Fruit fly (Drosophila melanogaster) whole organism, embryonic: ENCODE results near the gene frm.

Source experiments
- Asciz ChIP-seq: fragments of 200-800 bp; sonication (Bioruptor generic); optimal IDR thresholded peaks from 2 replicates; lab custom pipeline; 2017; ENCODE audit warnings: missing biosample characterization, mild to moderate bottlenecking, missing genetic modification characterization, missing genetic modification reagents
- Atf-2 ChIP-seq: fragments of 200-800 bp; sonication (Bioruptor generic); optimal IDR thresholded peaks from 2 replicates; lab custom pipeline; 2016; ENCODE audit warnings: missing biosample characterization, missing genetic modification characterization
- CG10565 ChIP-seq: fragments of 200-800 bp; sonication (Bioruptor generic); optimal IDR thresholded peaks from 3 replicates; lab custom pipeline; 2016; ENCODE audit warnings: missing biosample characterization, mild to moderate bottlenecking, missing genetic modification characterization
- CG11093 ChIP-seq: fragments of 200-800 bp; sonication (Bioruptor generic); IDR thresholded peaks from 3 replicates; pipeline ENCODE4 v1.3.6; 2022; ENCODE audit warnings: missing biosample characterization, missing genetic modification characterization
- CG12769 ChIP-seq: fragments of 200-800 bp; sonication (Bioruptor generic); optimal IDR thresholded peaks from 2 replicates; lab custom pipeline; 2019; ENCODE audit warnings: missing biosample characterization, mild to moderate bottlenecking, missing genetic modification characterization, moderate library complexity
- CG14014 ChIP-seq: fragments of 200-800 bp; sonication (Bioruptor generic); IDR thresholded peaks from 2 replicates; pipeline ENCODE4 v1.3.6; 2022; ENCODE audit warnings: missing biosample characterization, missing genetic modification characterization
- CG15601 ChIP-seq: fragments of 200-800 bp; sonication (Bioruptor generic); optimal IDR thresholded peaks from 3 replicates; lab custom pipeline; 2019; ENCODE audit warnings: missing biosample characterization, mild to moderate bottlenecking, missing genetic modification characterization, moderate library complexity
- CG17361 ChIP-seq: fragments of 200-800 bp; sonication (Bioruptor generic); IDR thresholded peaks from 3 replicates; pipeline ENCODE4 v1.3.6; 2022; ENCODE audit warnings: missing biosample characterization, missing genetic modification characterization
- CG17802 ChIP-seq: fragments of 200-800 bp; sonication (Bioruptor generic); optimal IDR thresholded peaks from 2 replicates; lab custom pipeline; 2018; ENCODE audit warnings: missing biosample characterization, mild to moderate bottlenecking, missing genetic modification characterization, moderate library complexity
- CG17829 ChIP-seq: fragments of 200-800 bp; optimal IDR thresholded peaks from 2 replicates; lab custom pipeline; 2019; ENCODE audit warnings: missing biosample characterization, mild to moderate bottlenecking, missing genetic modification characterization, moderate library complexity
- CG17912 ChIP-seq: fragments of 200-800 bp; sonication (Bioruptor generic); optimal IDR thresholded peaks from 2 replicates; lab custom pipeline; 2018; ENCODE audit warnings: missing biosample characterization, mild to moderate bottlenecking, missing genetic modification characterization
- CG18476 ChIP-seq: fragments of 200-800 bp; sonication (Bioruptor generic); optimal IDR thresholded peaks from 2 replicates; lab custom pipeline; 2016; ENCODE audit warnings: missing biosample characterization, mild to moderate bottlenecking, missing genetic modification characterization
- CG31365 ChIP-seq: fragments of 200-800 bp; sonication (Bioruptor generic); optimal IDR thresholded peaks from 2 replicates; lab custom pipeline; 2018; ENCODE audit warnings: missing biosample characterization, mild to moderate bottlenecking, missing genetic modification characterization
- CG7556 ChIP-seq: fragments of 200-800 bp; sonication (Bioruptor generic); optimal IDR thresholded peaks from 2 replicates; lab custom pipeline; 2017; ENCODE audit warnings: missing biosample characterization, mild to moderate bottlenecking, missing genetic modification characterization
- CHES-1-like ChIP-seq: fragments of 200-800 bp; sonication (Bioruptor generic); optimal IDR thresholded peaks from 2 replicates; lab custom pipeline; 2016; ENCODE audit warnings: missing biosample characterization, missing genetic modification characterization
- Deaf1 ChIP-seq: fragments of 200-800 bp; optimal IDR thresholded peaks from 3 replicates; lab custom pipeline; 2019; ENCODE audit warnings: missing biosample characterization, mild to moderate bottlenecking, missing genetic modification characterization, moderate library complexity
- Dek ChIP-seq: fragments of 200-800 bp; sonication (Bioruptor generic); optimal IDR thresholded peaks from 3 replicates; lab custom pipeline; 2019; ENCODE audit warnings: missing biosample characterization, mild to moderate bottlenecking, missing genetic modification characterization, moderate library complexity
- Dip3 ChIP-seq: fragments of 200-800 bp; sonication (Bioruptor generic); optimal IDR thresholded peaks from 3 replicates; lab custom pipeline; 2016; ENCODE audit warnings: missing biosample characterization, missing genetic modification characterization
- Dll ChIP-seq: fragments of 200-800 bp; sonication (Bioruptor generic); IDR thresholded peaks from 4 replicates; pipeline ENCODE4 v1.3.6; 2022; ENCODE audit warnings: missing biosample characterization, missing genetic modification characterization; ENCODE audit not compliant: partially characterized antibody
- E2f2 ChIP-seq: fragments of 200-800 bp; sonication (Bioruptor generic); IDR thresholded peaks from 2 replicates; pipeline ENCODE4 v1.3.6; 2022; ENCODE audit warnings: missing biosample characterization, missing genetic modification characterization
- ERR ChIP-seq: fragments of 200-800 bp; sonication (Bioruptor generic); optimal IDR thresholded peaks from 2 replicates; lab custom pipeline; 2016; ENCODE audit warnings: missing biosample characterization, missing genetic modification characterization
- Hand ChIP-seq: fragments of 200-800 bp; sonication (Bioruptor generic); optimal IDR thresholded peaks from 2 replicates; lab custom pipeline; 2017; ENCODE audit warnings: mild to moderate bottlenecking, missing biosample characterization, missing genetic modification reagents, missing genetic modification characterization
- Hr39 ChIP-seq: fragments of >200 bp; optimal IDR thresholded peaks from 2 replicates; lab custom pipeline; 2017
- Kr ChIP-seq: fragments of 200-800 bp; sonication (Bioruptor generic); optimal IDR thresholded peaks from 2 replicates; lab custom pipeline; 2017; ENCODE audit warnings: missing biosample characterization, mild to moderate bottlenecking, missing genetic modification characterization
- Lpt ChIP-seq: fragments of >200 bp; optimal IDR thresholded peaks from 2 replicates; lab custom pipeline; 2018; ENCODE audit warnings: missing biosample characterization, missing genetic modification characterization
- Neu2 ChIP-seq: fragments of 200-800 bp; sonication (Bioruptor generic); optimal IDR thresholded peaks from 3 replicates; lab custom pipeline; 2016; ENCODE audit warnings: missing biosample characterization, missing genetic modification characterization, borderline replicate concordance
- Sin3A ChIP-seq: fragments of >200 bp; optimal IDR thresholded peaks from 2 replicates; lab custom pipeline; 2018
- YL-1 ChIP-seq: fragments of 200-800 bp; sonication (Bioruptor generic); optimal IDR thresholded peaks from 3 replicates; lab custom pipeline; 2017; ENCODE audit warnings: missing biosample characterization, mild to moderate bottlenecking, missing genetic modification characterization
- ara ChIP-seq: fragments of 200-800 bp; sonication (Bioruptor generic); IDR thresholded peaks from 2 replicates; pipeline ENCODE4 v1.3.6; 2022; ENCODE audit warnings: missing biosample characterization, missing genetic modification characterization
- bbx ChIP-seq: fragments of 200-800 bp; sonication (Bioruptor generic); IDR thresholded peaks from 2 replicates; pipeline ENCODE4 v1.3.6; 2022; ENCODE audit warnings: missing biosample characterization, missing genetic modification characterization; ENCODE audit not compliant: partially characterized antibody
- bsh ChIP-seq, 2 experiments: fragments of 200-800 bp; sonication (Bioruptor generic); optimal IDR thresholded peaks; 2 replicates each; lab custom pipeline; 2017 to 2018; ENCODE audit warnings: mild to moderate bottlenecking in 2 of 2, missing biosample characterization in 2 of 2, missing genetic modification characterization in 2 of 2, moderate library complexity in 1 of 2
- chn ChIP-seq: fragments of 200-800 bp; sonication (Bioruptor generic); optimal IDR thresholded peaks from 2 replicates; lab custom pipeline; 2016; ENCODE audit warnings: missing biosample characterization, missing genetic modification characterization
- crol ChIP-seq: fragments of 200-800 bp; sonication (Bioruptor generic); IDR thresholded peaks from 2 replicates; pipeline ENCODE4 v1.3.6; 2022; ENCODE audit warnings: missing biosample characterization, missing genetic modification characterization
- cwo ChIP-seq: fragments of 200-800 bp; sonication (Bioruptor generic); optimal IDR thresholded peaks from 3 replicates; lab custom pipeline; 2017; ENCODE audit warnings: missing biosample characterization, missing genetic modification characterization, mild to moderate bottlenecking, moderate library complexity, missing genetic modification reagents
- dimm ChIP-seq: fragments of 200-800 bp; sonication (Bioruptor generic); IDR thresholded peaks from 2 replicates; pipeline ENCODE4 v1.3.6; 2022; ENCODE audit warnings: missing biosample characterization, missing genetic modification characterization
- disco-r ChIP-seq: fragments of 200-800 bp; sonication (Bioruptor generic); optimal IDR thresholded peaks from 2 replicates; lab custom pipeline; 2016; ENCODE audit warnings: missing biosample characterization, missing genetic modification characterization
- h ChIP-seq: fragments of >200 bp; optimal IDR thresholded peaks from 2 replicates; lab custom pipeline; 2017
- jumu ChIP-seq: fragments of 200-800 bp; sonication (Bioruptor generic); optimal IDR thresholded peaks from 3 replicates; lab custom pipeline; 2016; ENCODE audit warnings: missing biosample characterization, missing genetic modification characterization
- kay ChIP-seq: fragments of 200-800 bp; sonication (Bioruptor generic); optimal IDR thresholded peaks from 2 replicates; lab custom pipeline; 2016; ENCODE audit warnings: missing biosample characterization, missing genetic modification characterization
- lilli ChIP-seq: fragments of 200-800 bp; sonication (Bioruptor generic); optimal IDR thresholded peaks from 3 replicates; lab custom pipeline; 2016; ENCODE audit warnings: missing biosample characterization, missing genetic modification characterization
- maf-S ChIP-seq: fragments of 200-800 bp; sonication (Bioruptor generic); optimal IDR thresholded peaks from 2 replicates; lab custom pipeline; 2016; ENCODE audit warnings: missing biosample characterization, missing genetic modification characterization
- p53 ChIP-seq: fragments of 200-800 bp; sonication (Bioruptor generic); optimal IDR thresholded peaks from 2 replicates; lab custom pipeline; 2016; ENCODE audit warnings: missing biosample characterization, missing genetic modification characterization
- pfk ChIP-seq: fragments of 200-800 bp; sonication (Bioruptor generic); optimal IDR thresholded peaks from 2 replicates; lab custom pipeline; 2018; ENCODE audit warnings: missing biosample characterization, mild to moderate bottlenecking, missing genetic modification characterization, moderate library complexity
- pzg ChIP-seq: fragments of 200-800 bp; sonication (Bioruptor generic); optimal IDR thresholded peaks from 3 replicates; lab custom pipeline; 2018; ENCODE audit warnings: missing biosample characterization, mild to moderate bottlenecking, missing genetic modification characterization, moderate library complexity
- salm ChIP-seq: fragments of 200-800 bp; sonication (Bioruptor generic); optimal IDR thresholded peaks from 2 replicates; lab custom pipeline; 2018; ENCODE audit warnings: missing biosample characterization, mild to moderate bottlenecking, missing genetic modification characterization
- scrt ChIP-seq: fragments of 200-800 bp; sonication (Bioruptor generic); optimal IDR thresholded peaks from 2 replicates; lab custom pipeline; 2018; ENCODE audit warnings: missing biosample characterization, mild to moderate bottlenecking, missing genetic modification characterization, moderate library complexity
- sug ChIP-seq: fragments of 200-800 bp; optimal IDR thresholded peaks from 2 replicates; lab custom pipeline; 2019; ENCODE audit warnings: missing biosample characterization, mild to moderate bottlenecking, missing genetic modification characterization, moderate library complexity
- tgo ChIP-seq: fragments of 200-800 bp; sonication (Bioruptor generic); IDR thresholded peaks from 3 replicates; pipeline ENCODE4 v1.3.6; 2022; ENCODE audit warnings: missing biosample characterization, missing genetic modification characterization
- toy ChIP-seq: fragments of 200-800 bp; sonication (Bioruptor generic); IDR thresholded peaks from 2 replicates; pipeline ENCODE4 v1.3.6; 2022; ENCODE audit warnings: missing biosample characterization, missing genetic modification characterization
- twi ChIP-seq: fragments of 200-800 bp; optimal IDR thresholded peaks from 2 replicates; lab custom pipeline; 2019; ENCODE audit warnings: missing biosample characterization, mild to moderate bottlenecking, missing genetic modification characterization, moderate library complexity
- tx ChIP-seq: fragments of 200-800 bp; sonication (Bioruptor generic); optimal IDR thresholded peaks from 2 replicates; lab custom pipeline; 2016; ENCODE audit warnings: missing biosample characterization, missing genetic modification characterization
- yki ChIP-seq: fragments of >200 bp; optimal IDR thresholded peaks from 3 replicates; lab custom pipeline; 2018
- zen ChIP-seq: fragments of 200-800 bp; sonication (Bioruptor generic); optimal IDR thresholded peaks from 3 replicates; lab custom pipeline; 2018; ENCODE audit warnings: missing biosample characterization, mild to moderate bottlenecking, missing genetic modification characterization, moderate library complexity

frm gene

DNA sequence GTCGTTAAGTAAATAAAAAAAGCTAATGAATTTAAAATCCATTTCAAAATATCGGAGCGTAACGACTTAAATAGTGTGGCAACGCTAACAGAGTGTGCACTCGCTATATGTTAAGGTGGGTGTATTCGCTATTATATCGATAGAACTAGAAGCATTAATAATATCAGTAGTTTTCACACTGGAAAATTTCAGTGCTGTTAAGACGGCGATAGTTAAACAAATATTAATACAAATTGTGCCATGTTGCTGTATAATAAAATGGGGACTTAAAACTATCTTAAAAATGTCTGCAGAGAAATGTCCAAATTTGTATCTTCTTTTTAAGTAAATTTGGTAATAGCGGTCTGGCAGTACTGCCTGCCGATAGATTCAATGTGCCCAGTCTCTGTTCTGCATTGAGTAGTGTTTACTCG, 32.3 kb upstream of the frm start (continued):
- TF ChIP-seq bbx (GFP tag; lab: Robert Waterston, UW), result peak; percentile 64
- TF ChIP-seq Hr39 (lab: Kevin White, UChicago), result no peak
- TF ChIP-seq Hand (GFP tag; lab: Kevin White, UChicago), result no peak
- peak; percentile 68 for TF ChIP-seq kay (GFP tag; lab: Kevin White, UChicago)
- no peak for TF ChIP-seq CG12769 (tag; lab: Kevin White, UChicago)
- peak; percentile 82 for TF ChIP-seq ERR (GFP tag; lab: Kevin White, UChicago)
- TF ChIP-seq salm (tag; lab: Kevin White, UChicago), result no peak
- peak; percentile 86 for TF ChIP-seq zen
- TF ChIP-seq pfk, result no peak
- peak; percentile 90 for TF ChIP-seq CG11093 (GFP tag; lab: Robert Waterston, UW)
- peak; percentile 36 for TF ChIP-seq CG10565 (GFP tag; lab: Kevin White, UChicago)
- TF ChIP-seq disco-r (GFP tag; lab: Kevin White, UChicago), result peak; percentile 73
- TF ChIP-seq CG7556, result no peak
- peak; percentile 88 for TF ChIP-seq jumu (GFP tag; lab: Kevin White, UChicago)
- TF ChIP-seq CG14014, result peak; percentile 91
- peak; percentile 88 for TF ChIP-seq Dip3 (GFP tag; lab: Kevin White, UChicago)
- TF ChIP-seq CG17802 (tag; lab: Kevin White, UChicago), result peak; percentile 94
- no peak for TF ChIP-seq CG31365 (tag; lab: Kevin White, UChicago)
- no peak for TF ChIP-seq CG15601
- TF ChIP-seq dimm (GFP tag; lab: Robert Waterston, UW), result peak; percentile 81
- no peak for TF ChIP-seq h (lab: Kevin White, UChicago)
- TF ChIP-seq Dll, result peak; percentile 93
- TF ChIP-seq Sin3A (lab: Kevin White, UChicago), result peak; percentile 90
- no peak for TF ChIP-seq sug
- TF ChIP-seq yki, result no peak
- no peak for TF ChIP-seq Asciz (GFP tag; lab: Kevin White, UChicago)
- peak; percentile 85 for TF ChIP-seq E2f2 (GFP tag; lab: Robert Waterston, UW)
- TF ChIP-seq CG18476 (GFP tag; lab: Kevin White, UChicago), result peak; percentile 79
- peak; percentile 77 for TF ChIP-seq ara (GFP tag; lab: Robert Waterston, UW)
- TF ChIP-seq chn, result peak; percentile 79
- TF ChIP-seq toy (GFP tag; lab: Robert Waterston, UW), result peak; percentile 61
- peak; percentile 86 for TF ChIP-seq CG17829 (tag; lab: Kevin White, UChicago)
- TF ChIP-seq tgo (GFP tag; lab: Robert Waterston, UW), result peak; percentile 89
- peak; percentile 52 for TF ChIP-seq cwo
- no peak for TF ChIP-seq Deaf1
- peak; percentile 91 for TF ChIP-seq CHES-1-like (GFP tag; lab: Kevin White, UChicago)
- TF ChIP-seq CG17912 (GFP tag; lab: Kevin White, UChicago), result peak; percentile 49
- TF ChIP-seq CG17361 (GFP tag; lab: Robert Waterston, UW), result no peak; the same call in 2 of the 3 replicates
- TF ChIP-seq tx (GFP tag; lab: Kevin White, UChicago), result peak; percentile 91
- peak; percentile 81 for TF ChIP-seq YL-1 (GFP tag; lab: Kevin White, UChicago)
- TF ChIP-seq maf-S (GFP tag; lab: Kevin White, UChicago), result peak; percentile 79
- peak in 1 of 2 experiments; percentile 80 for TF ChIP-seq bsh (GFP tag; optimal IDR thresholded peaks at IDR 0.05; lab: Kevin White, UChicago)
- no peak for TF ChIP-seq scrt (GFP tag; lab: Kevin White, UChicago)
- TF ChIP-seq twi (tag; lab: Kevin White, UChicago), result no peak
- TF ChIP-seq Dek, result peak; percentile 85
- no peak for TF ChIP-seq crol (GFP tag; lab: Robert Waterston, UW)
- peak; percentile 78 for TF ChIP-seq Atf-2 (GFP tag; lab: Kevin White, UChicago)
- no peak for TF ChIP-seq Kr
- peak; percentile 92 for TF ChIP-seq lilli
- TF ChIP-seq pzg (GFP tag; lab: Kevin White, UChicago), result peak; percentile 93
- no peak for TF ChIP-seq Lpt (GFP tag; lab: Kevin White, UChicago)
- no peak for TF ChIP-seq Neu2 (GFP tag; lab: Kevin White, UChicago)
- peak; percentile 52 for TF ChIP-seq p53
